Worm (Caenorhabditis elegans) whole organism, late embryonic: ENCODE data around the gene tag-273.

Source experiments
- ceh-48 ChIP-seq: sonication (generic microtip); optimal IDR thresholded peaks from 2 replicates; lab custom pipeline; 2016; ENCODE audit warnings: missing genetic modification characterization, inconsistent platforms, missing compliant biosample characterization
- ceh-9 ChIP-seq: sonication (generic microtip); optimal IDR thresholded peaks from 2 replicates; lab custom pipeline; 2016; ENCODE audit warnings: mild to moderate bottlenecking, missing genetic modification characterization, inconsistent platforms, missing compliant biosample characterization
- ets-4 ChIP-seq: sonication (generic microtip); optimal IDR thresholded peaks from 2 replicates; lab custom pipeline; 2016; ENCODE audit warnings: missing genetic modification characterization, missing compliant biosample characterization
- lin-11 ChIP-seq: fragments of 200-800 bp; sonication (Bioruptor generic); optimal IDR thresholded peaks from 2 replicates; lab custom pipeline; 2018; ENCODE audit warnings: mild to moderate bottlenecking, missing genetic modification characterization, missing compliant biosample characterization
- mec-3 ChIP-seq: sonication (generic microtip); optimal IDR thresholded peaks from 2 replicates; lab custom pipeline; 2016; ENCODE audit warnings: borderline replicate concordance, missing genetic modification characterization, missing compliant biosample characterization
- pqm-1 ChIP-seq: sonication (generic microtip); optimal IDR thresholded peaks from 2 replicates; lab custom pipeline; 2016; ENCODE audit warnings: missing genetic modification characterization, missing compliant biosample characterization
- rnt-1 ChIP-seq: sonication (generic microtip); optimal IDR thresholded peaks from 2 replicates; lab custom pipeline; 2016; ENCODE audit warnings: missing genetic modification characterization, missing compliant biosample characterization
- unc-55 ChIP-seq: sonication (generic microtip); optimal IDR thresholded peaks from 2 replicates; lab custom pipeline; 2017; ENCODE audit warnings: missing biosample characterization, missing genetic modification reagents, missing genetic modification characterization
- unc-86 ChIP-seq: sonication (generic microtip); optimal IDR thresholded peaks from 2 replicates; lab custom pipeline; 2016; ENCODE audit warnings: missing genetic modification characterization, missing compliant biosample characterization

DNA sequence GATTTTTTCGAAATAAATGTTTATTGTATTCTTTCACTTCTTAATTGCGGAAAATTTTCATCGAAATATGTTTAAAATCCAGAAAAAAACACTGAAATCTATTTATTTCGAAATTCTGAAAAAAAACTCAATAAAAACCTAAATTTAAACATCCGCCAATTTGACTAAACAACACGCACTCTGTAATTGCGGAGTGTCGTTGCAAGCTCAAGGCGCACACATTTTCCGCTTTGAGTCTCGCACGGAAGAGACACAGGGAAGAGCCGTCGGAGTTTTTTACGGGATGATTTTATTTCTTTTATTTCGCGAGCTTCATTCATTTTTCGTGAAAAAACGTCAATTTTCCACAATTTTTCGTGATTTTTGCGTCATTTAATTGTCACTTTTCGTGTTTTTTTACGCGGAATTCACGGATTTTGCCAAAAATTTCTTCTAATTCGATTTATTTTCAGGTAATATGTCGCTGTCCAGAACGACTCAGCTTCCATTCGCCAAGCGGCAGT lies 40.9 kb downstream of the tag-273 start, which contains the start of gene dld-1:
- TF ChIP-seq rnt-1 (tag; lab: Kevin White, UChicago) (peak; percentile 73), ets-4 (tag; lab: Kevin White, UChicago) (peak; percentile 43), pqm-1 (tag; lab: Kevin White, UChicago) (no peak), ceh-9 (tag; lab: Kevin White, UChicago) (no peak), ceh-48 (peak; percentile 54), unc-55 (GFP tag; lab: Kevin White, UChicago) (peak; percentile 81), unc-86 (tag; lab: Kevin White, UChicago) (no peak), lin-11 (tag; lab: Kevin White, UChicago) (peak; percentile 27), mec-3 (tag; lab: Kevin White, UChicago) (no peak)
